Worm (Caenorhabditis elegans) whole organism, midembryonic: Measurements from ENCODE around the gene syp-1.

ENCODE experiments used
- med-1 ChIP-seq: sonication (generic microtip); optimal IDR thresholded peaks from 2 replicates; lab custom pipeline; 2017; ENCODE audit warnings: missing genetic modification characterization, mild to moderate bottlenecking, missing compliant biosample characterization, antibody characterized with exemption, missing genetic modification reagents; ENCODE audit not compliant: insufficient read depth
- ztf-23 ChIP-seq: fragments of 200-800 bp; sonication (Bioruptor generic); IDR thresholded peaks from 2 replicates; pipeline ENCODE4 v1.3.6; 2022; ENCODE audit warnings: missing genetic modification reagents, missing genetic modification characterization, missing compliant biosample characterization
- ztf-29 ChIP-seq: fragments of 200-800 bp; sonication (Bioruptor generic); IDR thresholded peaks from 2 replicates; pipeline ENCODE4 v1.3.6; 2022; ENCODE audit warnings: missing genetic modification reagents, missing genetic modification characterization, missing compliant biosample characterization

- TF ChIP-seq ztf-29 (GFP tag; lab: Robert Waterston, UW) (no peak), ztf-23 (GFP tag; lab: Robert Waterston, UW) (no peak), med-1 (GFP tag; lab: Kevin White, UChicago) (no peak)
These were observed 15.8 kb upstream of the syp-1 start, which contains the start of gene sri-65 for ce11 chrV:16388268-16388667.
